Worm (Caenorhabditis elegans): Measurements from ENCODE around the gene cgt-3.

cgt-3 gene

DNA sequence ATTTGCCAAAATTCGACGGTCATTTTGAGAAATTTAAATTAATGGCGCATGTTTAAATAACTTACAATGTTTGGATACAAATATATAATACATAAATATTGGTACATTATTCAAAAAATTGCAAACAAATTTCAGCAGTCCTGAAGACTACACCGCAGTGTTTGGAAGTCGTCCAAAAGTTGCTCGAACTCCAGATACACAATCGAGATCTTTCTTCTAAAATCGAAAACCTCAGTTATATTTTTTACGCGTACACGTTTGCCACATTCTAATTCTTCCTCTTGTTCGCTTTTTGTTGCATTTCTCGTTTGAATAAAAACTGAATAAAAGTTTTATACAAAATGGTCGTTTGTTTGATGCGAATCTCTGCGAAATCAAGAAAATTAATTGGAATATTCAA, 6.9 kb upstream of the cgt-3 start, which contains the start of gene tsp-18:
Gene tsp-18 (plus strand): TSS at position 301 of the 400 bp plus-strand sequence.
- no peak for TF ChIP-seq lsy-2 (tag; optimal IDR thresholded peaks at IDR 0.05)
- TF ChIP-seq nhr-76 (tag; optimal IDR thresholded peaks at IDR 0.05) = no peak
- no peak for TF ChIP-seq nhr-2 (tag; optimal IDR thresholded peaks at IDR 0.05)
- no peak for TF ChIP-seq ceh-43 (GFP tag; optimal IDR thresholded peaks at IDR 0.05)
- TF ChIP-seq nhr-12 (tag; optimal IDR thresholded peaks at IDR 0.05) = no peak
- TF ChIP-seq lin-32 (GFP tag; optimal IDR thresholded peaks at IDR 0.05) = no peak
- no peak for TF ChIP-seq M03D4.4 (tag; optimal IDR thresholded peaks at IDR 0.05)
- TF ChIP-seq drap-1 (GFP tag; optimal IDR thresholded peaks at IDR 0.05) = no peak

ce11 chrII:5906274-5906673, 4.8 kb upstream of the cgt-3 start, which contains the start of gene F59G1.8:
Gene F59G1.8, plus strand, starts transcription at chrII:5906566.
- peak; percentile 46 for TF ChIP-seq lsy-2 (tag; optimal IDR thresholded peaks at IDR 0.05)
- no peak for TF ChIP-seq cnd-1 (tag; optimal IDR thresholded peaks at IDR 0.05)

- TF ChIP-seq unc-62 (GFP tag; optimal IDR thresholded peaks at IDR 0.05) (peak; percentile 3), pha-4 (tag; optimal IDR thresholded peaks at IDR 0.05) (no peak), unc-120 (tag; optimal IDR thresholded peaks at IDR 0.05; ENCODE audit: poor library complexity, severe bottlenecking) (peak; percentile 35), hlh-1 (tag; optimal IDR thresholded peaks at IDR 0.05) (peak; percentile 23), tbx-8 (GFP tag; optimal IDR thresholded peaks at IDR 0.05) (no peak), mep-1 (tag; optimal IDR thresholded peaks at IDR 0.05) (peak; percentile 43), zip-8 (tag; optimal IDR thresholded peaks at IDR 0.05) (no peak), blmp-1 (tag; optimal IDR thresholded peaks at IDR 0.05) (no peak), mls-2 (tag; optimal IDR thresholded peaks at IDR 0.05) (no peak), nhr-76 (tag; optimal IDR thresholded peaks at IDR 0.05) (no peak), nhr-12 (tag; optimal IDR thresholded peaks at IDR 0.05) (no peak), unc-39 (tag; optimal IDR thresholded peaks at IDR 0.05) (no peak), ceh-39 (tag; optimal IDR thresholded peaks at IDR 0.05) (no peak), flh-1 (GFP tag; optimal IDR thresholded peaks at IDR 0.05) (no peak)
Measured at ce11 chrII:5907482-5907881, 3.6 kb upstream of the cgt-3 start, which contains the start of gene vps-35. Gene vps-35, plus strand, starts transcription at chrII:5907816.

- TF ChIP-seq blmp-1 (tag; optimal IDR thresholded peaks at IDR 0.05) (no peak), flh-1 (GFP tag; optimal IDR thresholded peaks at IDR 0.05) (no peak), unc-120 (tag; optimal IDR thresholded peaks at IDR 0.05; ENCODE audit: poor library complexity, severe bottlenecking) (peak; percentile 15), unc-62 (GFP tag; optimal IDR thresholded peaks at IDR 0.05) (no peak)
Measured at ce11 chrII:5911939-5912523, 907 bp downstream of the cgt-3 start.

ce11 chrII:5913897-5914296, 2.8 kb downstream of the cgt-3 start:
- TF ChIP-seq sptf-1 (tag; optimal IDR thresholded peaks at IDR 0.05) (no peak), unc-39 (tag; optimal IDR thresholded peaks at IDR 0.05) (no peak), hlh-1 (tag; optimal IDR thresholded peaks at IDR 0.05) (no peak), mab-5 (tag; optimal IDR thresholded peaks at IDR 0.05) (no peak), ham-2 (GFP tag; optimal IDR thresholded peaks at IDR 0.05) (no peak), sem-2 (GFP tag; optimal IDR thresholded peaks at IDR 0.05) (no peak), zip-8 (tag; optimal IDR thresholded peaks at IDR 0.05) (no peak), lin-32 (GFP tag; optimal IDR thresholded peaks at IDR 0.05) (no peak), elt-3 (tag; optimal IDR thresholded peaks at IDR 0.05) (no peak), nhr-237 (tag; optimal IDR thresholded peaks at IDR 0.05) (no peak), mls-2 (tag; optimal IDR thresholded peaks at IDR 0.05) (no peak), ceh-43 (GFP tag; optimal IDR thresholded peaks at IDR 0.05) (no peak), bed-3 (GFP tag; optimal IDR thresholded peaks at IDR 0.05) (no peak), blmp-1 (tag; optimal IDR thresholded peaks at IDR 0.05) (no peak), drap-1 (GFP tag; optimal IDR thresholded peaks at IDR 0.05) (no peak), ceh-83 (GFP tag; optimal IDR thresholded peaks at IDR 0.05) (no peak), lin-13 (tag; optimal IDR thresholded peaks at IDR 0.05) (no peak), nhr-2 (tag; optimal IDR thresholded peaks at IDR 0.05) (no peak), mep-1 (tag; optimal IDR thresholded peaks at IDR 0.05) (no peak), M03D4.4 (tag; optimal IDR thresholded peaks at IDR 0.05) (no peak)

Measured in whole organism, mixed stage, embryonic.